Worm (Caenorhabditis elegans) whole organism, midembryonic: ENCODE data around the gene F38B7.2.

ENCODE experiments used
- flt-1 ChIP-seq: fragments of 200-800 bp; sonication (Bioruptor generic); IDR thresholded peaks from 2 replicates; pipeline ENCODE4 v1.3.6; 2022; ENCODE audit warnings: missing genetic modification characterization, missing compliant biosample characterization
- klf-2 ChIP-seq: fragments of 200-800 bp; sonication (Bioruptor generic); conservative IDR thresholded peaks from 2 replicates; pipeline ENCODE4 v1.3.6; 2022; ENCODE audit warnings: missing genetic modification reagents, missing genetic modification characterization, missing compliant biosample characterization
- ref-1 ChIP-seq: fragments of 200-800 bp; sonication (Bioruptor generic); conservative IDR thresholded peaks from 2 replicates; pipeline ENCODE4 v1.3.6; 2022; ENCODE audit warnings: missing genetic modification reagents, missing genetic modification characterization, missing compliant biosample characterization

- TF ChIP-seq flt-1 (no peak), klf-2 (GFP tag; lab: Robert Waterston, UW) (no peak), ref-1 (GFP tag; lab: Robert Waterston, UW) (no peak)
Observed at ce11 chrV:11532535-11532853, 11.3 kb upstream of the F38B7.2 start.
